Fruit fly (Drosophila melanogaster) whole organism, prepupa: Measurements from ENCODE around the gene DCTN6-p27.

Experiments used
- Blimp-1 ChIP-seq: fragments of 200-800 bp; sonication (Bioruptor generic); optimal IDR thresholded peaks from 3 replicates; lab custom pipeline; 2017; ENCODE audit warnings: missing biosample characterization, missing genetic modification characterization, mild to moderate bottlenecking, moderate library complexity, missing genetic modification reagents
- CG10669 ChIP-seq: fragments of 200-800 bp; sonication (Bioruptor generic); optimal IDR thresholded peaks from 3 replicates; lab custom pipeline; 2018; ENCODE audit warnings: missing biosample characterization, mild to moderate bottlenecking, missing genetic modification characterization, moderate library complexity
- CG11294 ChIP-seq: fragments of 200-800 bp; sonication (Bioruptor generic); IDR thresholded peaks from 2 replicates; pipeline ENCODE4 v1.3.6; 2022; ENCODE audit warnings: missing biosample characterization, missing genetic modification characterization
- CG11762 ChIP-seq: fragments of 200-800 bp; sonication (Bioruptor generic); optimal IDR thresholded peaks from 3 replicates; lab custom pipeline; 2016; ENCODE audit warnings: missing biosample characterization, missing genetic modification characterization; ENCODE audit not compliant: insufficient read depth
- CG15336 ChIP-seq: fragments of 200-800 bp; sonication (Bioruptor generic); IDR thresholded peaks from 2 replicates; pipeline ENCODE4 v1.3.6; 2022; ENCODE audit warnings: missing biosample characterization, missing genetic modification characterization
- CG1621 ChIP-seq: fragments of 200-800 bp; sonication (Bioruptor generic); optimal IDR thresholded peaks from 3 replicates; lab custom pipeline; 2018; ENCODE audit warnings: missing biosample characterization, mild to moderate bottlenecking, missing genetic modification characterization
- CG16779 ChIP-seq: fragments of 200-800 bp; sonication (Bioruptor generic); optimal IDR thresholded peaks from 3 replicates; lab custom pipeline; 2017; ENCODE audit warnings: missing biosample characterization, mild to moderate bottlenecking, missing genetic modification characterization
- CG3032 ChIP-seq: fragments of 200-800 bp; optimal IDR thresholded peaks from 2 replicates; lab custom pipeline; 2019; ENCODE audit warnings: missing biosample characterization, mild to moderate bottlenecking, missing genetic modification characterization, moderate library complexity
- CG31627 ChIP-seq: fragments of 200-800 bp; sonication (Bioruptor generic); optimal IDR thresholded peaks from 3 replicates; lab custom pipeline; 2016; ENCODE audit warnings: missing biosample characterization, missing genetic modification characterization
- CG34406 ChIP-seq: fragments of 200-800 bp; sonication (Bioruptor generic); optimal IDR thresholded peaks from 3 replicates; lab custom pipeline; 2016; ENCODE audit warnings: missing biosample characterization, missing genetic modification characterization
- CG3919 ChIP-seq: fragments of 200-800 bp; sonication (Bioruptor generic); optimal IDR thresholded peaks from 3 replicates; lab custom pipeline; 2016; ENCODE audit warnings: missing biosample characterization, missing genetic modification characterization
- CG4318 ChIP-seq: fragments of 200-800 bp; sonication (Bioruptor generic); optimal IDR thresholded peaks from 3 replicates; lab custom pipeline; 2017; ENCODE audit warnings: missing biosample characterization, mild to moderate bottlenecking, missing genetic modification characterization
- CG6163 ChIP-seq: fragments of 200-800 bp; sonication (Bioruptor generic); IDR thresholded peaks from 3 replicates; pipeline ENCODE4 v1.3.6; 2022; ENCODE audit warnings: missing biosample characterization, missing genetic modification characterization
- CG6808 ChIP-seq: fragments of 200-800 bp; sonication (Bioruptor generic); optimal IDR thresholded peaks from 3 replicates; lab custom pipeline; 2017; ENCODE audit warnings: missing biosample characterization, missing genetic modification characterization, mild to moderate bottlenecking, moderate library complexity, missing genetic modification reagents
- CG6854 ChIP-seq: fragments of 200-800 bp; sonication (Bioruptor generic); optimal IDR thresholded peaks from 2 replicates; lab custom pipeline; 2017; ENCODE audit warnings: missing biosample characterization, mild to moderate bottlenecking, missing genetic modification characterization
- CG7368 ChIP-seq: fragments of 200-800 bp; sonication (Bioruptor generic); optimal IDR thresholded peaks from 3 replicates; lab custom pipeline; 2016; ENCODE audit warnings: missing biosample characterization, missing genetic modification characterization
- CG8119 ChIP-seq: fragments of 200-800 bp; sonication (Bioruptor generic); IDR thresholded peaks from 3 replicates; pipeline ENCODE4 v1.3.6; 2022; ENCODE audit warnings: missing biosample characterization, missing genetic modification characterization
- CG8632 ChIP-seq: fragments of 200-800 bp; sonication (Bioruptor generic); optimal IDR thresholded peaks from 3 replicates; lab custom pipeline; 2016; ENCODE audit warnings: missing biosample characterization, missing genetic modification characterization
- CG9139 ChIP-seq: fragments of 200-800 bp; sonication (Bioruptor generic); optimal IDR thresholded peaks from 3 replicates; lab custom pipeline; 2017; ENCODE audit warnings: missing biosample characterization, mild to moderate bottlenecking, missing genetic modification characterization
- Eip75B ChIP-seq: fragments of 200-800 bp; sonication (Bioruptor generic); optimal IDR thresholded peaks from 3 replicates; lab custom pipeline; 2016; ENCODE audit warnings: missing biosample characterization, missing genetic modification characterization
- Eip93F ChIP-seq: fragments of 200-800 bp; sonication (Bioruptor generic); optimal IDR thresholded peaks from 2 replicates; lab custom pipeline; 2016; ENCODE audit warnings: missing biosample characterization, mild to moderate bottlenecking, missing genetic modification characterization
- Ets21C ChIP-seq: fragments of 200-800 bp; sonication (Bioruptor generic); optimal IDR thresholded peaks from 3 replicates; lab custom pipeline; 2016; ENCODE audit warnings: missing biosample characterization, missing genetic modification characterization
- Ets96B ChIP-seq: fragments of 200-800 bp; optimal IDR thresholded peaks from 2 replicates; lab custom pipeline; 2019; ENCODE audit warnings: missing biosample characterization, mild to moderate bottlenecking, missing genetic modification characterization, moderate library complexity
- Gug ChIP-seq: fragments of 200-800 bp; sonication (Bioruptor generic); IDR thresholded peaks from 2 replicates; pipeline ENCODE4 v1.3.6; 2022; ENCODE audit warnings: missing biosample characterization, missing genetic modification characterization
- Hr39 ChIP-seq: fragments of 200-800 bp; sonication (Bioruptor generic); optimal IDR thresholded peaks from 2 replicates; lab custom pipeline; 2016; ENCODE audit warnings: missing biosample characterization, missing genetic modification characterization
- Hr4 ChIP-seq: fragments of 200-800 bp; sonication (Bioruptor generic); optimal IDR thresholded peaks from 3 replicates; lab custom pipeline; 2016; ENCODE audit warnings: missing biosample characterization, missing genetic modification characterization
- Lpt ChIP-seq: fragments of 200-800 bp; sonication (Bioruptor generic); optimal IDR thresholded peaks from 3 replicates; lab custom pipeline; 2016; ENCODE audit warnings: missing biosample characterization, missing genetic modification characterization
- OdsH ChIP-seq: fragments of 200-800 bp; sonication (Bioruptor generic); optimal IDR thresholded peaks from 3 replicates; lab custom pipeline; 2016; ENCODE audit warnings: missing biosample characterization, missing genetic modification characterization
- Smox ChIP-seq: fragments of 200-800 bp; sonication (Bioruptor generic); optimal IDR thresholded peaks from 3 replicates; lab custom pipeline; 2016; ENCODE audit warnings: missing biosample characterization, missing genetic modification characterization
- Sox102F ChIP-seq: fragments of 200-800 bp; sonication (Bioruptor generic); optimal IDR thresholded peaks from 2 replicates; lab custom pipeline; 2016; ENCODE audit warnings: missing biosample characterization, mild to moderate bottlenecking, missing genetic modification characterization
- Sox14 ChIP-seq: fragments of 200-800 bp; sonication (Bioruptor generic); optimal IDR thresholded peaks from 3 replicates; lab custom pipeline; 2016; ENCODE audit warnings: missing biosample characterization, missing genetic modification characterization
- Sox15 ChIP-seq: fragments of 200-800 bp; sonication (Bioruptor generic); optimal IDR thresholded peaks from 3 replicates; lab custom pipeline; 2016; ENCODE audit warnings: missing biosample characterization, missing genetic modification characterization
- achi ChIP-seq: fragments of 200-800 bp; sonication (Bioruptor generic); optimal IDR thresholded peaks from 3 replicates; lab custom pipeline; 2016; ENCODE audit warnings: missing biosample characterization, missing genetic modification characterization
- dac ChIP-seq: fragments of 200-800 bp; sonication (Bioruptor generic); optimal IDR thresholded peaks from 2 replicates; lab custom pipeline; 2017; ENCODE audit warnings: missing biosample characterization, mild to moderate bottlenecking, missing genetic modification characterization
- dsx ChIP-seq: fragments of 200-800 bp; optimal IDR thresholded peaks from 3 replicates; lab custom pipeline; 2019; ENCODE audit warnings: missing biosample characterization, mild to moderate bottlenecking, missing genetic modification characterization, moderate library complexity; ENCODE audit not compliant: poor library complexity, severe bottlenecking
- eg ChIP-seq: fragments of 200-800 bp; sonication (Bioruptor generic); IDR thresholded peaks from 3 replicates; pipeline ENCODE4 v1.3.6; 2022; ENCODE audit warnings: missing biosample characterization, missing genetic modification characterization
- fkh ChIP-seq: fragments of 200-800 bp; sonication (Bioruptor generic); optimal IDR thresholded peaks from 3 replicates; lab custom pipeline; 2017; ENCODE audit warnings: missing biosample characterization, mild to moderate bottlenecking, missing genetic modification characterization, moderate library complexity
- lz ChIP-seq: fragments of 200-800 bp; sonication (Bioruptor generic); optimal IDR thresholded peaks from 3 replicates; lab custom pipeline; 2016; ENCODE audit warnings: missing biosample characterization, missing genetic modification characterization
- net ChIP-seq: fragments of 200-800 bp; sonication (Bioruptor generic); optimal IDR thresholded peaks from 3 replicates; lab custom pipeline; 2016; ENCODE audit warnings: missing biosample characterization, missing genetic modification characterization
- pdm3 ChIP-seq: fragments of 200-800 bp; sonication (Bioruptor generic); optimal IDR thresholded peaks from 3 replicates; lab custom pipeline; 2016; ENCODE audit warnings: missing biosample characterization, missing genetic modification characterization
- spab ChIP-seq: fragments of 200-800 bp; sonication (Bioruptor generic); optimal IDR thresholded peaks from 2 replicates; lab custom pipeline; 2017; ENCODE audit warnings: missing biosample characterization, mild to moderate bottlenecking, missing genetic modification characterization, missing genetic modification reagents
- ss ChIP-seq, 2 experiments: fragments of 200-800 bp; sonication (Bioruptor generic); optimal IDR thresholded peaks; 2 replicates in 1 of 2; 3 replicates in 1 of 2; lab custom pipeline; 2017 to 2018; ENCODE audit warnings: mild to moderate bottlenecking in 2 of 2, missing biosample characterization in 2 of 2, missing genetic modification characterization in 2 of 2, moderate library complexity in 1 of 2
- topi ChIP-seq: fragments of 200-800 bp; sonication (Bioruptor generic); optimal IDR thresholded peaks from 3 replicates; lab custom pipeline; 2016; ENCODE audit warnings: missing biosample characterization, missing genetic modification characterization

DCTN6-p27 gene

dm6 chr2L:19155937-19156736, 24.0 kb downstream of the DCTN6-p27 start (continued):
- TF ChIP-seq CG1621 (tag; lab: Kevin White, UChicago) (peak; percentile 94), CG11762 (GFP tag; lab: Kevin White, UChicago) (peak; percentile 18), Sox14 (no peak), CG10669 (GFP tag; lab: Kevin White, UChicago) (peak; percentile 71), dac (GFP tag; lab: Kevin White, UChicago) (no peak), CG16779 (tag; lab: Kevin White, UChicago) (peak; percentile 86), CG3919 (GFP tag; lab: Kevin White, UChicago) (peak; percentile 45), Eip93F (GFP tag; lab: Kevin White, UChicago) (no peak), eg (GFP tag; lab: Robert Waterston, UW) (peak; percentile 70), CG34406 (GFP tag; lab: Kevin White, UChicago) (no peak), CG3032 (tag; lab: Kevin White, UChicago) (peak; percentile 70), pdm3 (GFP tag; lab: Kevin White, UChicago) (peak; percentile 33), OdsH (peak; percentile 0), CG8632 (no peak), CG7368 (GFP tag; lab: Kevin White, UChicago) (peak; percentile 31), Ets96B (peak; percentile 71), Sox102F (no peak), spab (GFP tag; lab: Kevin White, UChicago) (peak; percentile 89), CG6808 (GFP tag; lab: Kevin White, UChicago) (peak; percentile 96), Eip75B (GFP tag; lab: Kevin White, UChicago) (peak; percentile 1), Gug (GFP tag; lab: Robert Waterston, UW) (peak; percentile 33; the same call in 1 of the 2 replicates), lz (GFP tag; lab: Kevin White, UChicago) (no peak), Ets21C (no peak), net (peak; percentile 62), CG31627 (GFP tag; lab: Kevin White, UChicago) (no peak), Blimp-1 (GFP tag; lab: Kevin White, UChicago) (no peak)

- TF ChIP-seq CG8119 (no peak), CG15336 (GFP tag; lab: Robert Waterston, UW) (no peak), Hr4 (GFP tag; lab: Kevin White, UChicago) (no peak), dac (GFP tag; lab: Kevin White, UChicago) (no peak), dsx (peak; percentile 12), OdsH (no peak), CG6163 (GFP tag; lab: Robert Waterston, UW) (peak; percentile 39; the same call in 1 of the 3 replicates), ss (GFP tag; optimal IDR thresholded peaks at IDR 0.05; lab: Kevin White, UChicago) (peak in 1 of 2 experiments; percentile 68), Blimp-1 (GFP tag; lab: Kevin White, UChicago) (no peak), fkh (GFP tag; lab: Kevin White, UChicago) (peak; percentile 47), CG1621 (tag; lab: Kevin White, UChicago) (peak; percentile 29)
- TF ChIP-seq, all 60 proteins: peak for 5
Observed at dm6 chr2L:19156737-19157287, 24.7 kb downstream of the DCTN6-p27 start.

dm6 chr2L:19158005-19158666, 26.0 kb downstream of the DCTN6-p27 start:
- TF ChIP-seq Sox14, result peak; percentile 77
- TF ChIP-seq CG11294 (GFP tag; lab: Robert Waterston, UW), result no peak
- peak; percentile 49 for TF ChIP-seq Lpt (GFP tag; lab: Kevin White, UChicago)
- peak; percentile 60 for TF ChIP-seq Eip75B (GFP tag; lab: Kevin White, UChicago)
- no peak for TF ChIP-seq CG8632
- TF ChIP-seq Sox102F, result peak; percentile 63
- TF ChIP-seq achi (GFP tag; lab: Kevin White, UChicago), result peak; percentile 18
- TF ChIP-seq topi (GFP tag; lab: Kevin White, UChicago), result peak; percentile 33
- peak; percentile 24; the same call in 2 of the 3 replicates for TF ChIP-seq eg (GFP tag; lab: Robert Waterston, UW)
- peak; percentile 35 for TF ChIP-seq Smox (GFP tag; lab: Kevin White, UChicago)
- peak; percentile 76 for TF ChIP-seq CG6854 (GFP tag; lab: Kevin White, UChicago)
- no peak for TF ChIP-seq pdm3 (GFP tag; lab: Kevin White, UChicago)
- TF ChIP-seq Hr39 (GFP tag; lab: Kevin White, UChicago), result no peak
- peak; percentile 19 for TF ChIP-seq Ets96B
- TF ChIP-seq CG9139 (GFP tag; lab: Kevin White, UChicago), result peak; percentile 68
- TF ChIP-seq dsx, result no peak
- TF ChIP-seq lz (GFP tag; lab: Kevin White, UChicago), result no peak
- no peak for TF ChIP-seq CG4318
- TF ChIP-seq Sox15 (GFP tag; lab: Kevin White, UChicago), result no peak
- TF ChIP-seq ss (GFP tag; optimal IDR thresholded peaks at IDR 0.05; lab: Kevin White, UChicago), result peak; percentile 68 to 74
